Fruit fly (Drosophila melanogaster) whole organism: ENCODE data around the gene lobo.

Source experiments
- CG8478 ChIP-seq: fragments of >200 bp; optimal IDR thresholded peaks from 2 replicates; lab custom pipeline; 2018; ENCODE audit warnings: inconsistent platforms
- EcR ChIP-seq, 2 experiments: fragments of >200 bp; optimal IDR thresholded peaks; 2 replicates each; lab custom pipeline; 2017; ENCODE audit warnings: missing biosample characterization in 2 of 2, missing genetic modification characterization in 2 of 2, missing genetic modification reagents in 2 of 2
- psq ChIP-seq: fragments of >200 bp; optimal IDR thresholded peaks from 2 replicates; lab custom pipeline; 2017
- usp ChIP-seq: fragments of >200 bp; optimal IDR thresholded peaks from 2 replicates; lab custom pipeline; 2017; ENCODE audit warnings: missing biosample characterization, missing genetic modification characterization, mixed read lengths

DNA sequence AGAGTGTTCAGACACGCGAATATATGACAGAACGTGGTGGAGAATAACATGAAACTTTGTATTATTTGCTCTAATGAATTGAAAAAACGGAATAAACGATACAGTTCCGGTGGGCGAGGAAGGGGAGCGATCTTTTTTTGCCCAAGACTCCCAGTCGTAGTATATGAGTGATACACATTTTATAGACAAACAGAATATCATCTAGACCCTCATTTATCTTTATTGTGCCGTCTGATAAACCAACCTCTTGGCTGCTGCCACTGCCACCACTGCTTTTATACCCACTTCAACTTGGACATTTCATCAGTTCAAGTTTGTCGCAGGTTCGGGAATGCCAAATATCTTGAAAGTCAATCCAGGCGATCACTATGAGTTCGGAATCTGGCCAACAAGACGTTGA is 22.4 kb upstream of the lobo start, which contains the start of gene CG31106:
- TF ChIP-seq CG8478 (lab: Kevin White, UChicago) (no peak), psq (lab: Kevin White, UChicago) (no peak), usp (GFP tag; lab: Kevin White, UChicago) (no peak), EcR (GFP tag; optimal IDR thresholded peaks at IDR 0.05; lab: Kevin White, UChicago) (no peak)
